Fruit fly (Drosophila melanogaster) whole organism, adult: ENCODE results near the gene bero.

Experiments used
- CG7045 ChIP-seq: fragments of 200-800 bp; sonication (Bioruptor generic); optimal IDR thresholded peaks from 2 replicates; lab custom pipeline; 2017; ENCODE audit warnings: missing biosample characterization, mild to moderate bottlenecking, missing genetic modification characterization
- Hr96 ChIP-seq: fragments of 200-800 bp; sonication (Bioruptor generic); optimal IDR thresholded peaks from 2 replicates; lab custom pipeline; 2016; ENCODE audit warnings: missing biosample characterization, missing genetic modification characterization
- kay ChIP-seq: fragments of 200-800 bp; sonication (Bioruptor generic); peaks from one replicate; lab custom pipeline; 2016; ENCODE audit warnings: missing biosample characterization, missing genetic modification characterization, borderline replicate concordance
- tj ChIP-seq: fragments of 200-800 bp; sonication (Bioruptor generic); optimal IDR thresholded peaks from 3 replicates; lab custom pipeline; 2017; ENCODE audit warnings: missing biosample characterization, mild to moderate bottlenecking, missing genetic modification characterization, moderate library complexity
- toe ChIP-seq: fragments of 200-800 bp; sonication (Bioruptor generic); optimal IDR thresholded peaks from 2 replicates; lab custom pipeline; 2016; ENCODE audit warnings: missing biosample characterization, missing genetic modification characterization

DNA sequence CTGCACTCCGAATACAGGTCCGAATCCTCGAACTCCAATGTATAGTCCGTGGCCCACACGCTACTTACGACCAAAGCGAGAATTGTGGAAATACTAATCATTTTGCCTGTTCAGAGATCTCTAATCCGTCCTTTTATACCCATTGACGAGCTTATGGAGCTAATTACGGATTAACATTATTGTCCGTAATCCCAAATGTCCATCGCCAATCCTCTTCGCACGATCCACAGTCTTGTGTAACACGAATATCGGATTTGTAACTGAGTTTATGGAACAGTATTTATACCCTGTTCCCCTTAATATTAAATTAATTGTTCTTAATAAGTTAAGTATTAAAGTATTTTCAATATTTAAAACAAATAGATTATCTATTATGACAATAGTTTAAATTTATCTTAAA is 40.1 kb upstream of the bero start, which contains the start of gene CheB38a:
- TF ChIP-seq tj (GFP tag; lab: Kevin White, UChicago) (no peak), kay (no peak), CG7045 (GFP tag; lab: Kevin White, UChicago) (no peak), Hr96 (GFP tag; lab: Kevin White, UChicago) (no peak), toe (GFP tag; lab: Kevin White, UChicago) (no peak)
